Worm (Caenorhabditis elegans): ENCODE results near the gene nrf-6.

- TF ChIP-seq ama-1 (optimal IDR thresholded peaks at IDR 0.05) (no peak), nhr-77 (tag; optimal IDR thresholded peaks at IDR 0.05) (no peak), ztf-4 (tag; optimal IDR thresholded peaks at IDR 0.05) (no peak), mdl-1 (tag; optimal IDR thresholded peaks at IDR 0.05) (no peak), fkh-10 (GFP tag; optimal IDR thresholded peaks at IDR 0.05) (no peak)
These were observed 45.6 kb downstream of the nrf-6 start for ce11 chrII:7986928-7987327.
